Worm (Caenorhabditis elegans) whole organism, L1 larva: ENCODE data around the gene F52C9.5.

ENCODE experiments used
- C04F5.9 ChIP-seq: sonication (generic microtip); optimal IDR thresholded peaks from 2 replicates; lab custom pipeline; 2016; ENCODE audit warnings: missing genetic modification characterization, missing compliant biosample characterization
- C16A3.4 ChIP-seq: fragments of 150-350 bp; optimal IDR thresholded peaks from 2 replicates; lab custom pipeline; 2014; ENCODE audit warnings: missing biosample characterization, missing genetic modification characterization
- C34B4.2 ChIP-seq: sonication (generic microtip); optimal IDR thresholded peaks from 2 replicates; lab custom pipeline; 2017; ENCODE audit warnings: mild to moderate bottlenecking, missing genetic modification characterization, missing compliant biosample characterization
- F16B12.6 ChIP-seq: fragments of 150-350 bp; optimal IDR thresholded peaks from 2 replicates; lab custom pipeline; 2014; ENCODE audit warnings: missing biosample characterization, missing genetic modification characterization
- aha-1 ChIP-seq: fragments of 150-350 bp; optimal IDR thresholded peaks from 2 replicates; lab custom pipeline; 2014; ENCODE audit warnings: missing biosample characterization, missing genetic modification characterization
- aly-2 ChIP-seq: fragments of 150-350 bp; optimal IDR thresholded peaks from 2 replicates; lab custom pipeline; 2014; ENCODE audit warnings: missing biosample characterization, missing genetic modification characterization
- ama-1 ChIP-seq: fragments of 150-350 bp; optimal IDR thresholded peaks from 2 replicates; lab custom pipeline; 2014
- blmp-1 ChIP-seq: fragments of 150-350 bp; optimal IDR thresholded peaks from 2 replicates; lab custom pipeline; 2014; ENCODE audit warnings: missing biosample characterization, missing genetic modification characterization
- ceh-82 ChIP-seq, 3 experiments: fragments of 150-350 bp in 1 of 3; sonication (generic microtip) in 2 of 3; optimal IDR thresholded peaks; 2 replicates each; lab custom pipeline; 2014 to 2017; ENCODE audit warnings: missing biosample characterization in 3 of 3, missing genetic modification characterization in 3 of 3
- ceh-90 ChIP-seq: sonication (generic microtip); optimal IDR thresholded peaks from 2 replicates; lab custom pipeline; 2016; ENCODE audit warnings: missing genetic modification characterization, missing compliant biosample characterization
- dsc-1 ChIP-seq: sonication (generic microtip); optimal IDR thresholded peaks from 2 replicates; lab custom pipeline; 2016; ENCODE audit warnings: mild to moderate bottlenecking, missing genetic modification characterization, missing compliant biosample characterization
- efl-1 ChIP-seq, 4 experiments: fragments of 150-350 bp; optimal IDR thresholded peaks in 3 of 4; peaks in 1 of 4; 1 replicate in 1 of 4; 2 replicates in 3 of 4; lab custom pipeline; 2014; ENCODE audit warnings: missing biosample characterization in 2 of 4, missing genetic modification characterization in 2 of 4, missing genetic modification reagents in 2 of 4
- efl-3 ChIP-seq: fragments of 200-800 bp; sonication (Bioruptor generic); optimal IDR thresholded peaks from 2 replicates; lab custom pipeline; 2018; ENCODE audit warnings: mild to moderate bottlenecking, missing genetic modification characterization, missing compliant biosample characterization
- egl-13 ChIP-seq: sonication (generic microtip); optimal IDR thresholded peaks from 2 replicates; lab custom pipeline; 2016; ENCODE audit warnings: missing genotype, missing genetic modification reagents, missing genetic modification characterization, missing compliant biosample characterization
- elt-2 ChIP-seq: sonication (generic microtip); optimal IDR thresholded peaks from 2 replicates; lab custom pipeline; 2016; ENCODE audit warnings: missing genetic modification characterization, mild to moderate bottlenecking, inconsistent platforms, missing compliant biosample characterization, missing genetic modification reagents
- fkh-4 ChIP-seq: sonication (generic microtip); optimal IDR thresholded peaks from 2 replicates; lab custom pipeline; 2016; ENCODE audit warnings: missing compliant biosample characterization, missing genetic modification characterization, borderline replicate concordance
- fkh-8 ChIP-seq: sonication (generic microtip); optimal IDR thresholded peaks from 2 replicates; lab custom pipeline; 2016; ENCODE audit warnings: mild to moderate bottlenecking, missing genetic modification characterization, missing compliant biosample characterization
- grh-1 ChIP-seq: fragments of 200-800 bp; sonication (Bioruptor generic); IDR thresholded peaks from 2 replicates; pipeline ENCODE4 v1.3.6; 2022; ENCODE audit warnings: missing genetic modification reagents, missing genetic modification characterization, missing compliant biosample characterization
- hlh-4 ChIP-seq: sonication (generic microtip); optimal IDR thresholded peaks from 2 replicates; lab custom pipeline; 2016; ENCODE audit warnings: mild to moderate bottlenecking, missing genetic modification characterization, missing compliant biosample characterization
- isw-1 ChIP-seq: fragments of 200-800 bp; sonication (Bioruptor generic); IDR thresholded peaks from 2 replicates; pipeline ENCODE4 v1.3.6; 2022; ENCODE audit warnings: missing genetic modification characterization, missing compliant biosample characterization
- lin-13 ChIP-seq: fragments of 150-350 bp; optimal IDR thresholded peaks from 2 replicates; lab custom pipeline; 2014; ENCODE audit warnings: missing biosample characterization, missing genetic modification reagents, missing genetic modification characterization
- lin-15B ChIP-seq: fragments of 150-350 bp; sonication (generic microtip); optimal IDR thresholded peaks from 3 replicates; lab custom pipeline; 2014; ENCODE audit warnings: missing biosample characterization, missing genetic modification characterization
- lin-35 ChIP-seq, 2 experiments: fragments of 150-350 bp; optimal IDR thresholded peaks; 2 replicates each; lab custom pipeline; 2014; ENCODE audit warnings: missing biosample characterization in 2 of 2, missing genetic modification characterization in 2 of 2, missing genetic modification reagents in 2 of 2
- mab-9 ChIP-seq: fragments of 200-800 bp; sonication (Bioruptor generic); IDR thresholded peaks from 2 replicates; pipeline ENCODE4 v1.3.6; 2022; ENCODE audit warnings: missing genetic modification reagents, missing genetic modification characterization, missing compliant biosample characterization
- mdl-1 ChIP-seq, 2 experiments: fragments of 150-350 bp; optimal IDR thresholded peaks; 2 replicates each; lab custom pipeline; 2014 to 2017; ENCODE audit warnings: missing biosample characterization in 2 of 2, missing genetic modification characterization in 2 of 2, inconsistent platforms in 1 of 2
- mef-2 ChIP-seq: fragments of 150-350 bp; optimal IDR thresholded peaks from 2 replicates; lab custom pipeline; 2014; ENCODE audit warnings: missing biosample characterization, missing genetic modification characterization
- mep-1 ChIP-seq: fragments of 150-350 bp; optimal IDR thresholded peaks from 2 replicates; lab custom pipeline; 2014; ENCODE audit warnings: missing biosample characterization, missing genetic modification characterization
- nhr-12 ChIP-seq: sonication (generic microtip); optimal IDR thresholded peaks from 2 replicates; lab custom pipeline; 2017; ENCODE audit warnings: missing biosample characterization, missing genetic modification characterization
- nhr-19 ChIP-seq: fragments of 200-800 bp; sonication (Bioruptor generic); conservative IDR thresholded peaks from 2 replicates; pipeline ENCODE4 v1.3.6; 2022; ENCODE audit warnings: missing genetic modification characterization, missing compliant biosample characterization
- nhr-20 ChIP-seq: sonication (generic microtip); optimal IDR thresholded peaks from 2 replicates; lab custom pipeline; 2016; ENCODE audit warnings: mild to moderate bottlenecking, missing genetic modification characterization, missing compliant biosample characterization
- nhr-71 ChIP-seq: sonication (generic microtip); optimal IDR thresholded peaks from 2 replicates; lab custom pipeline; 2016; ENCODE audit warnings: mild to moderate bottlenecking, missing genetic modification characterization, moderate library complexity, missing compliant biosample characterization
- nhr-84 ChIP-seq: sonication (generic microtip); optimal IDR thresholded peaks from 2 replicates; lab custom pipeline; 2017; ENCODE audit warnings: missing biosample characterization, missing genetic modification characterization
- nhr-85 ChIP-seq: sonication (generic microtip); peaks from one replicate; lab custom pipeline; 2016; ENCODE audit warnings: missing genetic modification characterization, inconsistent platforms, missing compliant biosample characterization
- nhr-90 ChIP-seq: sonication (generic microtip); optimal IDR thresholded peaks from 2 replicates; lab custom pipeline; 2016; ENCODE audit warnings: mild to moderate bottlenecking, missing genetic modification characterization, missing compliant biosample characterization; ENCODE audit not compliant: poor library complexity
- pag-3 ChIP-seq: sonication (generic microtip); optimal IDR thresholded peaks from 2 replicates; lab custom pipeline; 2017; ENCODE audit warnings: missing genetic modification characterization, mild to moderate bottlenecking, missing compliant biosample characterization, antibody characterized with exemption, borderline replicate concordance; ENCODE audit not compliant: insufficient read depth
- pax-3 ChIP-seq: fragments of 200-800 bp; sonication (Bioruptor generic); optimal IDR thresholded peaks from 2 replicates; lab custom pipeline; 2018; ENCODE audit warnings: mild to moderate bottlenecking, missing genetic modification characterization, moderate library complexity, missing compliant biosample characterization
- pqm-1 ChIP-seq: sonication (generic microtip); optimal IDR thresholded peaks from 3 replicates; lab custom pipeline; 2017; ENCODE audit warnings: missing biosample characterization, missing genetic modification characterization
- snu-23 ChIP-seq: sonication (generic microtip); optimal IDR thresholded peaks from 2 replicates; lab custom pipeline; 2016; ENCODE audit warnings: missing genetic modification characterization, missing compliant biosample characterization
- sptf-1 ChIP-seq: fragments of 150-350 bp; optimal IDR thresholded peaks from 2 replicates; lab custom pipeline; 2014; ENCODE audit warnings: missing biosample characterization, missing genetic modification characterization
- sup-37 ChIP-seq: fragments of 200-800 bp; sonication (Bioruptor generic); optimal IDR thresholded peaks from 2 replicates; lab custom pipeline; 2018; ENCODE audit warnings: mild to moderate bottlenecking, missing genetic modification characterization, missing compliant biosample characterization
- swsn-7 ChIP-seq: sonication (generic microtip); optimal IDR thresholded peaks from 2 replicates; lab custom pipeline; 2016; ENCODE audit warnings: missing genetic modification characterization, missing compliant biosample characterization
- tbx-2 ChIP-seq: sonication (generic microtip); optimal IDR thresholded peaks from 2 replicates; lab custom pipeline; 2016; ENCODE audit warnings: missing genetic modification characterization, missing compliant biosample characterization
- tlp-1 ChIP-seq: fragments of 150-350 bp; optimal IDR thresholded peaks from 2 replicates; lab custom pipeline; 2014; ENCODE audit warnings: missing biosample characterization, missing genetic modification characterization
- unc-130 ChIP-seq: fragments of 150-350 bp; optimal IDR thresholded peaks from 2 replicates; lab custom pipeline; 2017; ENCODE audit warnings: missing biosample characterization, missing genetic modification characterization, inconsistent platforms
- unc-30 ChIP-seq: sonication (generic microtip); optimal IDR thresholded peaks from 2 replicates; lab custom pipeline; 2017; ENCODE audit warnings: missing biosample characterization, missing genetic modification characterization
- unc-62 ChIP-seq: fragments of 150-350 bp; optimal IDR thresholded peaks from 2 replicates; lab custom pipeline; 2014; ENCODE audit warnings: missing biosample characterization, missing genetic modification reagents, missing genetic modification characterization
- unc-86 ChIP-seq: sonication (generic microtip); optimal IDR thresholded peaks from 2 replicates; lab custom pipeline; 2016; ENCODE audit warnings: missing genetic modification characterization, missing compliant biosample characterization
- unc-98 ChIP-seq: fragments of 200-800 bp; sonication (Bioruptor generic); IDR thresholded peaks from 2 replicates; pipeline ENCODE4 v1.3.6; 2022; ENCODE audit warnings: missing genetic modification characterization, missing compliant biosample characterization
- zag-1 ChIP-seq: fragments of 150-350 bp; optimal IDR thresholded peaks from 2 replicates; lab custom pipeline; 2014; ENCODE audit warnings: missing biosample characterization, missing genetic modification characterization
- zip-4 ChIP-seq: fragments of 200-800 bp; sonication (Bioruptor generic); optimal IDR thresholded peaks from 2 replicates; lab custom pipeline; 2018; ENCODE audit warnings: mild to moderate bottlenecking, missing genetic modification characterization, moderate library complexity, missing compliant biosample characterization
- ztf-11 ChIP-seq, 2 experiments: sonication (generic microtip); optimal IDR thresholded peaks; 2 replicates each; lab custom pipeline; 2016 to 2017; ENCODE audit warnings: missing genetic modification characterization in 2 of 2, missing biosample characterization in 1 of 2, missing compliant biosample characterization in 1 of 2
- ztf-4 ChIP-seq: fragments of 150-350 bp; optimal IDR thresholded peaks from 2 replicates; lab custom pipeline; 2014; ENCODE audit warnings: missing biosample characterization, missing genetic modification characterization

The F52C9.5 gene

DNA sequence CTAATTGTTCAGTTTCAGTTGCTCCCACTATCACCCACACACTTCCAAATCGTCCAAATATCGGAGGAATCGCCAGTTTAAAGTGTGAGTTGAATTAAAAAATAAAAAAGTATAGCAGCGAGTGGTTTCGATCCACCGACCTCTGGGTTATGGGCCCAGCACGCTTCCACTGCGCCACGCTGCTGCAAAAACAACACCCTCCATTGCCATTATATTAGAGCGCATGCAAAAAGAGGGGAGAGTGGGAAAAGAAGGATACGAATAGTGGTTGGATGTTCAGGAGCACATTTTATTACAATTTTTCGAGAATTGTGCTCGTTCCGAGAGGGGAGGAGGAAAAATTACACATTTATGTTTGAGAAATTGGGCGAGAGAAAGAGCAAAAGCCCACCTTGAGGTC is 7.2 kb upstream of the F52C9.5 start (continued):
- TF ChIP-seq aly-2 (tag; lab: Kevin White, UChicago) (no peak), elt-2 (peak; percentile 40), aha-1 (tag; lab: Kevin White, UChicago) (no peak), nhr-20 (tag; lab: Kevin White, UChicago) (no peak), pax-3 (tag; lab: Kevin White, UChicago) (no peak), ztf-4 (peak; percentile 52), C34B4.2 (tag; lab: Kevin White, UChicago) (no peak), sup-37 (GFP tag; lab: Kevin White, UChicago) (no peak), unc-30 (tag; lab: Kevin White, UChicago) (no peak), isw-1 (no peak; the same call in 1 of the 2 replicates), fkh-4 (no peak), fkh-8 (peak; percentile 28), efl-3 (GFP tag; lab: Kevin White, UChicago) (no peak), unc-98 (GFP tag; lab: Robert Waterston, UW) (0 out of 2 replicates have a peak, but pooled peaks have one; percentile 27), C16A3.4 (tag; lab: Kevin White, UChicago) (peak; percentile 40), lin-35 (GFP tag; optimal IDR thresholded peaks at IDR 0.05; lab: Kevin White, UChicago) (peak; percentile 43 to 61), zip-4 (GFP tag; lab: Kevin White, UChicago) (peak; percentile 34), nhr-71 (peak; percentile 83), tlp-1 (tag; lab: Kevin White, UChicago) (no peak), pag-3 (tag; lab: Kevin White, UChicago) (no peak), nhr-90 (tag; lab: Kevin White, UChicago) (peak; percentile 62), mdl-1 (tag; optimal IDR thresholded peaks at IDR 0.05; lab: Kevin White, UChicago) (peak in 1 of 2 experiments; percentile 37), blmp-1 (tag; lab: Kevin White, UChicago) (peak; percentile 7), lin-15B (tag; lab: Kevin White, UChicago) (no peak), F16B12.6 (tag; lab: Kevin White, UChicago) (no peak), unc-130 (no peak), nhr-84 (no peak), tbx-2 (tag; lab: Kevin White, UChicago) (peak; percentile 57), mep-1 (tag; lab: Kevin White, UChicago) (peak; percentile 64), ceh-90 (tag; lab: Kevin White, UChicago) (no peak), ceh-82 (tag; optimal IDR thresholded peaks at IDR 0.05; lab: Kevin White, UChicago) (peak; percentile 25 to 46 (median 34)), egl-13 (no peak), ama-1 (no peak), swsn-7 (peak; percentile 65), sptf-1 (tag; lab: Kevin White, UChicago) (no peak), grh-1 (no peak), mab-9 (no peak), mef-2 (tag; lab: Kevin White, UChicago) (no peak), lin-13 (no peak), nhr-19 (GFP tag; lab: Robert Waterston, UW) (peak; percentile 81), nhr-12 (tag; lab: Kevin White, UChicago) (no peak), zag-1 (tag; lab: Kevin White, UChicago) (no peak), dsc-1 (tag; lab: Kevin White, UChicago) (peak; percentile 76), hlh-4 (tag; lab: Kevin White, UChicago) (no peak), unc-86 (tag; lab: Kevin White, UChicago) (peak; percentile 16), C04F5.9 (tag; lab: Kevin White, UChicago) (no peak), ztf-11 (tag; optimal IDR thresholded peaks at IDR 0.05; lab: Kevin White, UChicago) (peak in 1 of 2 experiments; percentile 51), nhr-85 (tag; lab: Kevin White, UChicago) (no peak), snu-23 (GFP tag; lab: Kevin White, UChicago) (peak; percentile 83), efl-1 (optimal IDR thresholded peaks at IDR 0.05; lab: Kevin White, UChicago) (peak; percentile 45 to 61), efl-1 (GFP tag; optimal IDR thresholded peaks at IDR 0.05 in 1 of 2; lab: Kevin White, UChicago) (peak; percentile 36 to 93), pqm-1 (tag; lab: Kevin White, UChicago) (no peak), unc-62 (GFP tag; lab: Kevin White, UChicago) (no peak)
